Fruit fly (Drosophila melanogaster) whole organism, embryonic: ENCODE data around the gene VhaM9.7-d.

Source experiments
- Aef1 ChIP-seq: fragments of 200-800 bp; sonication (Bioruptor generic); IDR thresholded peaks from 3 replicates; pipeline ENCODE4 v1.3.6; 2022; ENCODE audit warnings: missing biosample characterization, missing genetic modification characterization
- Bgb ChIP-seq: fragments of 200-800 bp; sonication (Bioruptor generic); IDR thresholded peaks from 2 replicates; pipeline ENCODE4 v1.3.6; 2022; ENCODE audit warnings: missing biosample characterization, missing genetic modification characterization; ENCODE audit not compliant: partially characterized antibody
- CG10959 ChIP-seq: fragments of 200-800 bp; sonication (Bioruptor generic); IDR thresholded peaks from 2 replicates; pipeline ENCODE4 v1.3.6; 2022; ENCODE audit warnings: missing biosample characterization, missing genetic modification characterization
- CG1233 ChIP-seq: fragments of 200-800 bp; sonication (Bioruptor generic); optimal IDR thresholded peaks from 4 replicates; lab custom pipeline; 2018; ENCODE audit warnings: missing biosample characterization, mild to moderate bottlenecking, missing genetic modification characterization
- CG12769 ChIP-seq: fragments of 200-800 bp; sonication (Bioruptor generic); optimal IDR thresholded peaks from 2 replicates; lab custom pipeline; 2019; ENCODE audit warnings: missing biosample characterization, mild to moderate bottlenecking, missing genetic modification characterization, moderate library complexity
- CG14667 ChIP-seq: fragments of 200-800 bp; sonication (Bioruptor generic); IDR thresholded peaks from 2 replicates; pipeline ENCODE4 v1.3.6; 2022; ENCODE audit warnings: missing biosample characterization, missing genetic modification characterization
- CG17568 ChIP-seq: fragments of 200-800 bp; sonication (Bioruptor generic); optimal IDR thresholded peaks from 2 replicates; lab custom pipeline; 2018; ENCODE audit warnings: missing biosample characterization, mild to moderate bottlenecking, missing genetic modification characterization, moderate library complexity
- CG2889 ChIP-seq: fragments of 200-800 bp; sonication (Bioruptor generic); IDR thresholded peaks from 3 replicates; pipeline ENCODE4 v1.3.6; 2022; ENCODE audit warnings: missing biosample characterization, missing genetic modification characterization
- CG3065 ChIP-seq: fragments of 200-800 bp; sonication (Bioruptor generic); optimal IDR thresholded peaks from 2 replicates; lab custom pipeline; 2016; ENCODE audit warnings: missing biosample characterization, missing genetic modification characterization
- CG31441 ChIP-seq: fragments of 200-800 bp; sonication (Bioruptor generic); IDR thresholded peaks from 2 replicates; pipeline ENCODE4 v1.3.6; 2022; ENCODE audit warnings: missing biosample characterization, missing genetic modification characterization
- CG3995 ChIP-seq: fragments of 200-800 bp; sonication (Bioruptor generic); optimal IDR thresholded peaks from 3 replicates; lab custom pipeline; 2016; ENCODE audit warnings: missing biosample characterization, missing genetic modification characterization
- CG4328 ChIP-seq: fragments of 200-800 bp; sonication (Bioruptor generic); optimal IDR thresholded peaks from 3 replicates; lab custom pipeline; 2017; ENCODE audit warnings: missing biosample characterization, missing genetic modification reagents, missing genetic modification characterization
- CG4820 ChIP-seq: fragments of 200-800 bp; sonication (Bioruptor generic); optimal IDR thresholded peaks from 3 replicates; lab custom pipeline; 2016; ENCODE audit warnings: missing biosample characterization, missing genetic modification characterization
- CG8388 ChIP-seq: fragments of 200-800 bp; sonication (Bioruptor generic); optimal IDR thresholded peaks from 2 replicates; lab custom pipeline; 2019; ENCODE audit warnings: missing biosample characterization, mild to moderate bottlenecking, missing genetic modification characterization, moderate library complexity
- CG9215 ChIP-seq: fragments of 200-800 bp; sonication (Bioruptor generic); IDR thresholded peaks from 2 replicates; pipeline ENCODE4 v1.3.6; 2022; ENCODE audit warnings: missing biosample characterization, missing genetic modification characterization
- CG9727 ChIP-seq: fragments of 200-800 bp; sonication (Bioruptor generic); optimal IDR thresholded peaks from 3 replicates; lab custom pipeline; 2017; ENCODE audit warnings: missing biosample characterization, mild to moderate bottlenecking, missing genetic modification characterization
- CkIIα-i1 ChIP-seq: fragments of 200-800 bp; sonication (Bioruptor generic); IDR thresholded peaks from 2 replicates; pipeline ENCODE4 v1.3.6; 2022; ENCODE audit warnings: missing biosample characterization, missing genetic modification characterization
- Dll ChIP-seq: fragments of 200-800 bp; sonication (Bioruptor generic); IDR thresholded peaks from 4 replicates; pipeline ENCODE4 v1.3.6; 2022; ENCODE audit warnings: missing biosample characterization, missing genetic modification characterization; ENCODE audit not compliant: partially characterized antibody
- Doc3 ChIP-seq: fragments of 200-800 bp; sonication (Bioruptor generic); IDR thresholded peaks from 3 replicates; pipeline ENCODE4 v1.3.6; 2022; ENCODE audit warnings: missing biosample characterization, missing genetic modification characterization; ENCODE audit not compliant: partially characterized antibody
- Gug ChIP-seq: fragments of 200-800 bp; sonication (Bioruptor generic); IDR thresholded peaks from 4 replicates; pipeline ENCODE4 v1.3.6; 2022; ENCODE audit warnings: missing biosample characterization, missing genetic modification characterization
- H2.0 ChIP-seq: fragments of 200-800 bp; sonication (Bioruptor generic); IDR thresholded peaks from 2 replicates; pipeline ENCODE4 v1.3.6; 2022; ENCODE audit warnings: missing biosample characterization, missing genetic modification characterization
- Hand ChIP-seq: fragments of 200-800 bp; sonication (Bioruptor generic); optimal IDR thresholded peaks from 2 replicates; lab custom pipeline; 2017; ENCODE audit warnings: mild to moderate bottlenecking, missing biosample characterization, missing genetic modification reagents, missing genetic modification characterization
- Kr ChIP-seq: fragments of 200-800 bp; sonication (Bioruptor generic); optimal IDR thresholded peaks from 2 replicates; lab custom pipeline; 2017; ENCODE audit warnings: missing biosample characterization, mild to moderate bottlenecking, missing genetic modification characterization
- NC2β ChIP-seq: fragments of 200-800 bp; sonication (Bioruptor generic); optimal IDR thresholded peaks from 2 replicates; lab custom pipeline; 2016; ENCODE audit warnings: missing biosample characterization, missing genetic modification characterization
- NK7.1 ChIP-seq: fragments of 200-800 bp; sonication (Bioruptor generic); optimal IDR thresholded peaks from 3 replicates; lab custom pipeline; 2016; ENCODE audit warnings: missing biosample characterization, missing genetic modification characterization
- NfI ChIP-seq: fragments of 200-800 bp; sonication (Bioruptor generic); optimal IDR thresholded peaks from 3 replicates; lab custom pipeline; 2018; ENCODE audit warnings: missing biosample characterization, mild to moderate bottlenecking, missing genetic modification characterization, moderate library complexity
- Poxn ChIP-seq: fragments of 200-800 bp; sonication (Bioruptor generic); IDR thresholded peaks from 2 replicates; pipeline ENCODE4 v1.3.6; 2022; ENCODE audit warnings: missing biosample characterization, missing genetic modification characterization
- YL-1 ChIP-seq: fragments of 200-800 bp; sonication (Bioruptor generic); optimal IDR thresholded peaks from 3 replicates; lab custom pipeline; 2017; ENCODE audit warnings: missing biosample characterization, mild to moderate bottlenecking, missing genetic modification characterization
- cg ChIP-seq: fragments of 200-800 bp; sonication (Bioruptor generic); optimal IDR thresholded peaks from 3 replicates; lab custom pipeline; 2019; ENCODE audit warnings: missing biosample characterization, mild to moderate bottlenecking, missing genetic modification characterization, moderate library complexity
- corto ChIP-seq: fragments of 200-800 bp; sonication (Bioruptor generic); optimal IDR thresholded peaks from 2 replicates; lab custom pipeline; 2016; ENCODE audit warnings: missing biosample characterization, mild to moderate bottlenecking, missing genetic modification characterization, moderate library complexity
- crc ChIP-seq: fragments of 200-800 bp; sonication (Bioruptor generic); optimal IDR thresholded peaks from 2 replicates; lab custom pipeline; 2016; ENCODE audit warnings: missing biosample characterization, missing genetic modification characterization
- da ChIP-seq: fragments of 200-800 bp; sonication (Bioruptor generic); optimal IDR thresholded peaks from 2 replicates; lab custom pipeline; 2016; ENCODE audit warnings: missing biosample characterization, missing genetic modification characterization
- dan ChIP-seq: fragments of 200-800 bp; sonication (Bioruptor generic); IDR thresholded peaks from 2 replicates; pipeline ENCODE4 v1.3.6; 2022; ENCODE audit warnings: missing biosample characterization, missing genetic modification characterization
- dmrt11E ChIP-seq: fragments of 200-800 bp; sonication (Bioruptor generic); optimal IDR thresholded peaks from 3 replicates; lab custom pipeline; 2018; ENCODE audit warnings: missing biosample characterization, mild to moderate bottlenecking, missing genetic modification characterization, moderate library complexity
- ewg ChIP-seq: fragments of 200-800 bp; sonication (Bioruptor generic); optimal IDR thresholded peaks from 3 replicates; lab custom pipeline; 2017; ENCODE audit warnings: mild to moderate bottlenecking, missing biosample characterization, missing genetic modification reagents, missing genetic modification characterization
- gsb ChIP-seq: fragments of 200-800 bp; sonication (Bioruptor generic); IDR thresholded peaks from 2 replicates; pipeline ENCODE4 v1.3.6; 2022; ENCODE audit warnings: missing biosample characterization, missing genetic modification characterization
- insv ChIP-seq, 2 experiments: fragments of 200-800 bp; sonication (Bioruptor generic); optimal IDR thresholded peaks; 3 replicates each; lab custom pipeline; 2016 to 2018; ENCODE audit warnings: missing biosample characterization in 2 of 2, missing genetic modification characterization in 2 of 2
- pb ChIP-seq: fragments of 200-800 bp; sonication (Bioruptor generic); optimal IDR thresholded peaks from 3 replicates; lab custom pipeline; 2016; ENCODE audit warnings: missing biosample characterization, missing genetic modification characterization
- pzg ChIP-seq: fragments of 200-800 bp; sonication (Bioruptor generic); optimal IDR thresholded peaks from 3 replicates; lab custom pipeline; 2018; ENCODE audit warnings: missing biosample characterization, mild to moderate bottlenecking, missing genetic modification characterization, moderate library complexity
- salm ChIP-seq: fragments of 200-800 bp; sonication (Bioruptor generic); optimal IDR thresholded peaks from 2 replicates; lab custom pipeline; 2018; ENCODE audit warnings: missing biosample characterization, mild to moderate bottlenecking, missing genetic modification characterization
- slbo ChIP-seq: fragments of 200-800 bp; sonication (Bioruptor generic); IDR thresholded peaks from 2 replicates; pipeline ENCODE4 v1.3.6; 2022; ENCODE audit warnings: missing biosample characterization, missing genetic modification characterization
- sr ChIP-seq: fragments of 200-800 bp; sonication (Bioruptor generic); IDR thresholded peaks from 3 replicates; pipeline ENCODE4 v1.3.6; 2022; ENCODE audit warnings: missing biosample characterization, missing genetic modification characterization
- stwl ChIP-seq: fragments of 200-800 bp; sonication (Bioruptor generic); optimal IDR thresholded peaks from 3 replicates; lab custom pipeline; 2018; ENCODE audit warnings: missing biosample characterization, mild to moderate bottlenecking, missing genetic modification characterization, moderate library complexity
- tll ChIP-seq, 2 experiments: fragments of 200-800 bp in 1 of 2; fragments of >200 bp in 1 of 2; sonication (Bioruptor generic) in 1 of 2; optimal IDR thresholded peaks; 2 replicates each; lab custom pipeline; 2017 to 2019; ENCODE audit warnings: missing biosample characterization in 2 of 2, missing genetic modification characterization in 2 of 2, mild to moderate bottlenecking in 1 of 2, moderate library complexity in 1 of 2
- trh ChIP-seq: fragments of 200-800 bp; sonication (Bioruptor generic); optimal IDR thresholded peaks from 2 replicates; lab custom pipeline; 2016; ENCODE audit warnings: missing biosample characterization, missing genetic modification characterization
- tup ChIP-seq: fragments of 200-800 bp; sonication (Bioruptor generic); optimal IDR thresholded peaks from 2 replicates; lab custom pipeline; 2016; ENCODE audit warnings: missing biosample characterization, mild to moderate bottlenecking, missing genetic modification characterization, moderate library complexity
- zfh1 ChIP-seq: fragments of 200-800 bp; sonication (Bioruptor generic); IDR thresholded peaks from 3 replicates; pipeline ENCODE4 v1.3.6; 2022; ENCODE audit warnings: missing biosample characterization, missing genetic modification characterization
- zfh2 ChIP-seq: fragments of 200-800 bp; sonication (Bioruptor generic); optimal IDR thresholded peaks from 2 replicates; lab custom pipeline; 2016; ENCODE audit warnings: missing biosample characterization, missing genetic modification characterization

VhaM9.7-d gene

DNA sequence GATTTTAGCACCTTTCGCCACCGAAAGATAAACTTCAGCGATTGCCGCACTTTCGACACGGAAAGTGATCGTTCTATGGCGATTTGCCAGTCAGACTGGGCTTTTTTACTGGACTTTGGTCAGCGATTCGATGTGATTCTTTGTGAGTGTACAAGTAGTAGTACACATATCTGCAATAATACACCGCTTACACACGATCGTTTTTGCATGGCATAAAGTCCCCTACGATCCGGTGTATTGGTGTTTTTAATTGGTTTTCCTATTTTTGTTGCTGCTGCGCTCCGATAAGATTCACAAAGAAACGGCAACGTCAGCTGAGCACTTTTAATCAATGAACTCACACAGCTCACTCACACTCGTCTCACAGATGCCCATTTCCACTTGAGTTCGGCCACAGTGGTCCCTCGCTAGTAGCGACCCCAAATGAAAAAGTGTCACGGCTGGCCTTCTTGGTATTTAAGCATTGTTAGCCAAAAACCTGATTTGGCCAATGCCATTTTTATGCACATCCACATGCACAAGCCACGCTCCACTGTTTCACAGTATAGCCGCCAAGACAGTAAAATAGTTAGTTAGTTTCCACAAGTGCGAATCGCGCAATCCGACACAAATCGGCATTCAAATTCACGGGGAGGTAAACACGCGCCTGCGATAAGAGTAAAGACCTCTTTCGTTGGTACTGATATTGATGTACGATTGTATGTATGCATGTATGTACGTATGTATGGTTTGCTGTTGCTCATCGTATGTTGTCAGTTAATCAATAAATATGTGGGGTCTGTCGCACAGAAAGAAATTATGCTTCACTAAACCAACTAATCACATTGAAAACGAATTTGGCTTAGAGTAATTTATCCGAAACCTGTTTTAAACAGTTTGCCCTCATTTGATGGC, 11.4 kb downstream of the VhaM9.7-d start (continued):
- peak; percentile 48 for TF ChIP-seq cg (GFP tag; lab: Kevin White, UChicago)
- TF ChIP-seq CG14667 (GFP tag; lab: Robert Waterston, UW), result peak; percentile 92
- no peak for TF ChIP-seq tll (GFP tag; optimal IDR thresholded peaks at IDR 0.05; lab: Kevin White, UChicago)
- TF ChIP-seq YL-1, result peak; percentile 52
- TF ChIP-seq NfI (GFP tag; lab: Kevin White, UChicago), result peak; percentile 92
- TF ChIP-seq Kr (GFP tag; lab: Kevin White, UChicago), result no peak
- TF ChIP-seq Gug (GFP tag; lab: Robert Waterston, UW), result peak; percentile 98
- peak; percentile 86 for TF ChIP-seq CG9727
- peak; percentile 94 for TF ChIP-seq zfh1 (GFP tag; lab: Robert Waterston, UW)
- TF ChIP-seq slbo (GFP tag; lab: Robert Waterston, UW), result peak; percentile 99
- TF ChIP-seq stwl (tag; lab: Kevin White, UChicago), result no peak
- TF ChIP-seq ewg (GFP tag; lab: Kevin White, UChicago), result peak; percentile 56
- peak; percentile 92 for TF ChIP-seq crc (GFP tag; lab: Kevin White, UChicago)
- peak; percentile 86 for TF ChIP-seq CG1233 (GFP tag; lab: Kevin White, UChicago)
- TF ChIP-seq NC2β (GFP tag; lab: Kevin White, UChicago), result peak; percentile 85
- peak; percentile 79 for TF ChIP-seq CG31441 (GFP tag; lab: Robert Waterston, UW)
- peak; percentile 97 for TF ChIP-seq CG2889 (GFP tag; lab: Robert Waterston, UW)
- TF ChIP-seq tup, result peak; percentile 88
- peak; percentile 85 for TF ChIP-seq CG4328
- TF ChIP-seq CG8388 (GFP tag; lab: Kevin White, UChicago), result peak; percentile 63
- peak; percentile 86 for TF ChIP-seq CG17568 (GFP tag; lab: Kevin White, UChicago)
- peak; percentile 85 for TF ChIP-seq da
- peak; percentile 95 for TF ChIP-seq Hand
- peak; percentile 96 for TF ChIP-seq CG9215 (GFP tag; lab: Robert Waterston, UW)
- TF ChIP-seq salm (tag; lab: Kevin White, UChicago), result peak; percentile 68
- peak; percentile 95 for TF ChIP-seq gsb (GFP tag; lab: Robert Waterston, UW)
- TF ChIP-seq Aef1 (GFP tag; lab: Robert Waterston, UW), result peak; percentile 97
- TF ChIP-seq trh (GFP tag; lab: Kevin White, UChicago), result peak; percentile 46
- no peak for TF ChIP-seq Dll
- TF ChIP-seq pb (GFP tag; lab: Kevin White, UChicago), result peak; percentile 90
- peak; percentile 91; the same call in 2 of the 3 replicates for TF ChIP-seq sr (GFP tag; lab: Robert Waterston, UW)
- peak; percentile 36 for TF ChIP-seq pzg (GFP tag; lab: Kevin White, UChicago)
- TF ChIP-seq insv (GFP tag; optimal IDR thresholded peaks at IDR 0.05; lab: Kevin White, UChicago), result peak; percentile 39 to 65
- peak; percentile 82 for TF ChIP-seq CG3995 (GFP tag; lab: Kevin White, UChicago)
- peak; percentile 35 for TF ChIP-seq dmrt11E (tag; lab: Kevin White, UChicago)
- peak; percentile 87 for TF ChIP-seq CkIIα-i1
- 0 out of 2 replicates have a peak, but pooled peaks have one; percentile 14 for TF ChIP-seq Bgb (GFP tag; lab: Robert Waterston, UW)
- peak; percentile 97 for TF ChIP-seq Poxn
- peak; percentile 93 for TF ChIP-seq NK7.1 (GFP tag; lab: Kevin White, UChicago)
- TF ChIP-seq CG10959 (GFP tag; lab: Robert Waterston, UW), result peak; percentile 80
- peak; percentile 96 for TF ChIP-seq H2.0 (GFP tag; lab: Robert Waterston, UW)
- peak; percentile 70 for TF ChIP-seq corto (GFP tag; lab: Kevin White, UChicago)
- peak; percentile 79 for TF ChIP-seq dan (GFP tag; lab: Robert Waterston, UW)
- TF ChIP-seq zfh2 (GFP tag; lab: Kevin White, UChicago), result peak; percentile 98
- TF ChIP-seq CG12769 (tag; lab: Kevin White, UChicago), result peak; percentile 99
- peak; percentile 41 for TF ChIP-seq CG3065 (GFP tag; lab: Kevin White, UChicago)
- TF ChIP-seq CG4820 (GFP tag; lab: Kevin White, UChicago), result peak; percentile 70
- no peak for TF ChIP-seq Doc3 (GFP tag; lab: Robert Waterston, UW)
